Fruit fly (Drosophila melanogaster) Kc167 (cell line): ENCODE measurements around the gene tal-3A.

Experiments
- h ChIP-seq: fragments of >200 bp; optimal IDR thresholded peaks from 3 replicates; lab custom pipeline; 2018; ENCODE audit warnings: missing external identifiers
- insv ChIP-seq: fragments of >200 bp; optimal IDR thresholded peaks from 3 replicates; lab custom pipeline; 2018; ENCODE audit warnings: missing external identifiers

DNA sequence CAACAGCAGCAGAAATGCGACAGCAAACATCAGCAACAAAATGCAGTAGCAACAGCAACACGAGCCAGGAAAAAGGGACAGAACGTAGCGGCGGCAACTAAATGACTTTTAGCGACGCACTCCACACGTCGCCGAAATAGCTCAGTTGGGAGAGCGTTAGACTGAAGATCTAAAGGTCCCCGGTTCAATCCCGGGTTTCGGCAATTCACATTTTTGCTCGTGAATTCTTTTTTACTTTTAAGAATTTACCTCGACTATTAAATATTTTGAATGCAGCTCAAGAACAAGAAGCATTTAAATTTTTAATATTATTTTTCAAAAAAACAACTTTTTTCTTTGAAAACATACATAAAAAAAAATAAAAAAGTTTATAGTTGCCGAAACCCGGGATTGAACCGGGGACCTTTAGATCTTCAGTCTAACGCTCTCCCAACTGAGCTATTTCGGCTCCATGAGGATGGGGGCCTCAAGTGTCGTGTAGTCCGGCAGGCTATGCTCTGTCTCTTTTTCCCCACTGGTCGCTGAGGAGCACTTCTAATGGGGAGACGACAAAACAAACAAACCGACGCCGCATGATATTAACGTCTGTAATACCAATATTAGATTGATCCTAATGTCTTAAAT, 15.0 kb upstream of the tal-3A start:
- TF ChIP-seq insv (lab: Kevin White, UChicago) = no peak
- no peak for TF ChIP-seq h (lab: Kevin White, UChicago)
